Worm (Caenorhabditis elegans) whole organism, L3 larva: ENCODE results near the gene C35A11.2.

Source experiments
- elt-3 ChIP-seq, 3 experiments: fragments of 150-350 bp in 1 of 3; sonication (generic microtip) in 2 of 3; optimal IDR thresholded peaks; 2 replicates in 2 of 3; 4 replicates in 1 of 3; lab custom pipeline; 2014 to 2017; ENCODE audit warnings: missing biosample characterization in 3 of 3, missing genetic modification characterization in 3 of 3
- jun-1 ChIP-seq: fragments of 150-350 bp; optimal IDR thresholded peaks from 2 replicates; lab custom pipeline; 2014; ENCODE audit warnings: missing biosample characterization, missing genetic modification reagents, missing genetic modification characterization
- nhr-11 ChIP-seq: fragments of 150-350 bp; optimal IDR thresholded peaks from 2 replicates; lab custom pipeline; 2014; ENCODE audit warnings: missing biosample characterization, missing genetic modification characterization
- nhr-237 ChIP-seq: fragments of 150-350 bp; optimal IDR thresholded peaks from 2 replicates; lab custom pipeline; 2014; ENCODE audit warnings: missing biosample characterization, missing genetic modification characterization
- pqm-1 ChIP-seq: fragments of 150-350 bp; optimal IDR thresholded peaks from 2 replicates; lab custom pipeline; 2017; ENCODE audit warnings: missing biosample characterization, missing genetic modification characterization, inconsistent platforms
- skn-1 ChIP-seq: fragments of 150-350 bp; optimal IDR thresholded peaks from 2 replicates; lab custom pipeline; 2014; ENCODE audit warnings: missing biosample characterization, missing genetic modification characterization
- ztf-4 ChIP-seq: fragments of 150-350 bp; optimal IDR thresholded peaks from 2 replicates; lab custom pipeline; 2014; ENCODE audit warnings: missing biosample characterization, missing genetic modification characterization

- no peak for TF ChIP-seq skn-1 (tag; lab: Kevin White, UChicago)
- no peak for TF ChIP-seq pqm-1 (tag; lab: Kevin White, UChicago)
- no peak for TF ChIP-seq ztf-4 (tag; lab: Kevin White, UChicago)
- no peak for TF ChIP-seq nhr-237 (tag; lab: Kevin White, UChicago)
- no peak for TF ChIP-seq jun-1 (tag; lab: Kevin White, UChicago)
- TF ChIP-seq elt-3 (tag; optimal IDR thresholded peaks at IDR 0.05; lab: Kevin White, UChicago): no peak
- no peak for TF ChIP-seq nhr-11 (tag; lab: Kevin White, UChicago)
These were observed 27.3 kb upstream of the C35A11.2 start, which contains the start of gene nhr-216 for ce11 chrV:5358772-5359171.
